Fruit fly (Drosophila melanogaster): Measurements from ENCODE around the gene tra.

DNA sequence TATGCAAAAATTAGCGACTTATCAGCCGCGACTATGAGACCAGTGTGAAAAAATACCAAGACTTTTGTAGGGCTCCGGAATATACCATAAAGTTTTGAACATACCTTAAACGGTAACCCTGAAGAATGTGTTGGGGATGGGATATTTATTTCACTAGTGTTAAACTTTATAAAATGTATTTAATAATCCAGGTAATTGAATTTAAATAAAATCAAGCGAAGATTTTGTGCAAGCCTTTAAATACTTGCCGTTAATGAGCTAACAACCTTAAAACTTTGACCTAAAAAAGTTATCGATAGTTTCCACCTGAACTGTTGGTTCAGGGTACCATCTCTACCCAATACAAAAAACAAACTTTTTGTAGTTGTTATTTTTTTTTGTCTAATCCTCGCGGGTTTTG lies 21.3 kb upstream of the tra start, which contains the start of gene CG4101:
- TF ChIP-seq ttk (optimal IDR thresholded peaks at IDR 0.05) (no peak), insv (optimal IDR thresholded peaks at IDR 0.05) (no peak), psq (optimal IDR thresholded peaks at IDR 0.05) (no peak), Myc (optimal IDR thresholded peaks at IDR 0.05) (no peak), h (optimal IDR thresholded peaks at IDR 0.05) (no peak)

Measured in Kc167 (cell line).